Worm (Caenorhabditis elegans): Measurements from ENCODE around the gene nspg-11.
"Not testable (repeated sequence)": the region's sequence is repeated elsewhere in the genome, so short reads cannot be mapped to it uniquely, and the experiment has no call there.

The nspg-11 gene

ce11 chrIV:9296285-9296684 is 27.6 kb downstream of the nspg-11 start, which contains the start of gene F49C12.1:
Gene F49C12.1, minus strand, starts transcription at chrIV:9296354.
- no peak for TF ChIP-seq him-1 (tag; optimal IDR thresholded peaks at IDR 0.05)
- no peak for TF ChIP-seq lin-54 (GFP tag; optimal IDR thresholded peaks at IDR 0.05)
- no peak for TF ChIP-seq ztf-3 (GFP tag; optimal IDR thresholded peaks at IDR 0.05)
- no peak for TF ChIP-seq B0336.3 (GFP tag; IDR thresholded peaks at IDR 0.05)
- no peak for TF ChIP-seq bed-1 (GFP tag; IDR thresholded peaks at IDR 0.05)
- no peak for TF ChIP-seq ceh-58 (GFP tag; IDR thresholded peaks at IDR 0.05)
- TF ChIP-seq pbrm-1 (GFP tag; IDR thresholded peaks at IDR 0.05) = no peak
- no peak for TF ChIP-seq Y53F4B.3 (GFP tag; IDR thresholded peaks at IDR 0.05)
- TF ChIP-seq F49E8.2 (tag; optimal IDR thresholded peaks at IDR 0.05; ENCODE audit: insufficient read depth) = no peak
- no peak for TF ChIP-seq athp-1 (tag; optimal IDR thresholded peaks at IDR 0.05)
- no peak for TF ChIP-seq egrh-3 (GFP tag; IDR thresholded peaks at IDR 0.05)
- no peak for TF ChIP-seq hmg-1.2 (GFP tag; IDR thresholded peaks at IDR 0.05)
- TF ChIP-seq let-607 (tag; optimal IDR thresholded peaks at IDR 0.05) = no peak
- TF ChIP-seq attf-3 (GFP tag; conservative IDR thresholded peaks at IDR 0.05) = no peak
- TF ChIP-seq atf-7 (tag; optimal IDR thresholded peaks at IDR 0.05) = no peak
- no peak for TF ChIP-seq hsf-1 (GFP tag; IDR thresholded peaks at IDR 0.05)
- no peak for TF ChIP-seq F57C9.4 (tag; optimal IDR thresholded peaks at IDR 0.05)
- TF ChIP-seq Y67H2A.10 (GFP tag; conservative IDR thresholded peaks at IDR 0.05) = no peak
- TF ChIP-seq F52B5.7 (tag; optimal IDR thresholded peaks at IDR 0.05) = no peak

ce11 chrIV:9293825-9294224 is 30.1 kb downstream of the nspg-11 start, which contains the start of gene nhr-264:
Gene nhr-264, minus strand, starts transcription at chrIV:9293925.
- not testable (repeated sequence) for TF ChIP-seq unc-130 (GFP tag; optimal IDR thresholded peaks at IDR 0.05); egl-18 (GFP tag; IDR thresholded peaks at IDR 0.05); attf-5 (GFP tag; optimal IDR thresholded peaks at IDR 0.05)

- TF ChIP-seq ceh-100 (GFP tag; IDR thresholded peaks at IDR 0.05) (no peak), ZK185.1 (tag; optimal IDR thresholded peaks at IDR 0.05; ENCODE audit: poor library complexity, severe bottlenecking) (no peak), pbrm-1 (GFP tag; IDR thresholded peaks at IDR 0.05) (no peak), Y56A3A.18 (GFP tag; IDR thresholded peaks at IDR 0.05) (no peak), B0336.3 (GFP tag; IDR thresholded peaks at IDR 0.05) (no peak), ceh-91 (GFP tag; IDR thresholded peaks at IDR 0.05) (no peak), dpff-1 (tag; optimal IDR thresholded peaks at IDR 0.05) (no peak), dox-1 (GFP tag; IDR thresholded peaks at IDR 0.05) (no peak), madf-10 (tag; optimal IDR thresholded peaks at IDR 0.05) (no peak), lsy-27 (tag; optimal IDR thresholded peaks at IDR 0.05; ENCODE audit: borderline replicate concordance, insufficient read depth) (no peak), lin-54 (GFP tag; optimal IDR thresholded peaks at IDR 0.05) (no peak), egrh-3 (GFP tag; IDR thresholded peaks at IDR 0.05) (no peak), nfya-2 (GFP tag; IDR thresholded peaks at IDR 0.05) (no peak), snpc-4 (GFP tag; optimal IDR thresholded peaks at IDR 0.05) (no peak), snpc-4 (tag; optimal IDR thresholded peaks at IDR 0.05) (no peak), Y95B8A.8 (GFP tag; IDR thresholded peaks at IDR 0.05) (no peak)
These were observed 34.3 kb downstream of the nspg-11 start for ce11 chrIV:9289635-9290034.

DNA sequence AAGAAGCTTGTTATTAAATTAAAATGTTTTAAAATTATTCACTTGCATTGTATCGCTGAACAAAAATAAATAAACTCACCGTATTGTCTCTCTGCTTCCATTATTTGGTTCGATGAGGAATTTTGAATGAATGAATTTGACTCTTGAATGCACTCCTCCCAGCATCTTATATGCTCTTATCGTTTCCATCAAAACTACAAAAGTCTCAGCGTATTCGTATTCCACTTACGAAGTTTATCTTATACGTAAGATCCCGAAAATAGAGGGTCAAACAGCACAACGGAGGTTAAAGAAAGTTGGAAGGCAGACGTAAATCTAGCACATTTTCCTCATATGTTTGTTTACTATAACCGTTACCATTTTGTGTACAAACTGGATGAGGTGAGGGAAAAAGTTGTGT is 37.6 kb downstream of the nspg-11 start, which contains the start of gene nhr-267:
Gene nhr-267 (minus strand): TSS at position 101 of the 400 bp plus-strand sequence.
- not testable (repeated sequence) for TF ChIP-seq rcor-1 (GFP tag; IDR thresholded peaks at IDR 0.05); aptf-2 (GFP tag; conservative IDR thresholded peaks at IDR 0.05); chd-7 (tag; optimal IDR thresholded peaks at IDR 0.05)

Measured in whole organism, young adult.